Fruit fly (Drosophila melanogaster): Measurements from ENCODE around the gene Ccdc56.
A peak's percentile ranks its signal among the peaks of the same experiment; 100 is the strongest.

Ccdc56 gene

dm6 chr3L:11707978-11708632 lies 674 bp upstream of the Ccdc56 start, which contains the start of gene CG11658 (continued):
- TF ChIP-seq CG4424 (GFP tag; optimal IDR thresholded peaks at IDR 0.05): no peak
- no peak for TF ChIP-seq NK7.1 (GFP tag; optimal IDR thresholded peaks at IDR 0.05)
- TF ChIP-seq pum (GFP tag; optimal IDR thresholded peaks at IDR 0.05): no peak
- no peak for TF ChIP-seq CG12744 (GFP tag; optimal IDR thresholded peaks at IDR 0.05)
- TF ChIP-seq lilli (GFP tag; optimal IDR thresholded peaks at IDR 0.05): peak; percentile 0
- peak; percentile 35 for TF ChIP-seq CG6854 (GFP tag; optimal IDR thresholded peaks at IDR 0.05)
- TF ChIP-seq CG14965 (GFP tag; optimal IDR thresholded peaks at IDR 0.05; ENCODE audit: borderline replicate concordance): no peak
- no peak for TF ChIP-seq Hr39 (optimal IDR thresholded peaks at IDR 0.05)
- no peak for TF ChIP-seq CG16813 (GFP tag; IDR thresholded peaks at IDR 0.05; ENCODE audit: partially characterized antibody)
- peak; percentile 12 for TF ChIP-seq cwo (GFP tag; optimal IDR thresholded peaks at IDR 0.05)
- TF ChIP-seq Hmr (GFP tag; optimal IDR thresholded peaks at IDR 0.05): peak; percentile 43
- no peak for TF ChIP-seq repo (GFP tag; optimal IDR thresholded peaks at IDR 0.05)
- TF ChIP-seq crp (GFP tag; optimal IDR thresholded peaks at IDR 0.05): peak in 1 of 2 experiments; percentile 84
- no peak for TF ChIP-seq gt (GFP tag; IDR thresholded peaks at IDR 0.05)
- TF ChIP-seq CG31224 (GFP tag; IDR thresholded peaks at IDR 0.05): no peak
- TF ChIP-seq gcm (GFP tag; optimal IDR thresholded peaks at IDR 0.05): no peak
- TF ChIP-seq CG6791 (GFP tag; IDR thresholded peaks at IDR 0.05; ENCODE audit: partially characterized antibody): no peak
- no peak for TF ChIP-seq chif (GFP tag; optimal IDR thresholded peaks at IDR 0.05)
- TF ChIP-seq zf30C (GFP tag; optimal IDR thresholded peaks at IDR 0.05): no peak
- TF ChIP-seq exex (tag; optimal IDR thresholded peaks at IDR 0.05): peak; percentile 54
- no peak for TF ChIP-seq Nf-YB (GFP tag; optimal IDR thresholded peaks at IDR 0.05)
- peak; percentile 7 for TF ChIP-seq Fer1 (GFP tag; optimal IDR thresholded peaks at IDR 0.05)
- TF ChIP-seq CG8944 (GFP tag; optimal IDR thresholded peaks at IDR 0.05): no peak
- TF ChIP-seq kah (GFP tag; optimal IDR thresholded peaks at IDR 0.05): peak; percentile 13
- no peak; the same call in none of the 2 replicates for TF ChIP-seq E2f2 (GFP tag; IDR thresholded peaks at IDR 0.05)
- TF ChIP-seq hth (optimal IDR thresholded peaks at IDR 0.05): no peak
- 0 out of 2 replicates have a peak, but pooled peaks have one; percentile 9 for TF ChIP-seq CG5953 (GFP tag; IDR thresholded peaks at IDR 0.05)
- TF ChIP-seq vvl (GFP tag; IDR thresholded peaks at IDR 0.05): peak; percentile 24; the same call in 1 of the 2 replicates
- TF ChIP-seq CG15269 (tag; optimal IDR thresholded peaks at IDR 0.05): no peak
- no peak for TF ChIP-seq CG12104 (GFP tag; optimal IDR thresholded peaks at IDR 0.05)
- no peak for TF ChIP-seq Sox102F (GFP tag; optimal IDR thresholded peaks at IDR 0.05)
- no peak for TF ChIP-seq CG15696 (tag; optimal IDR thresholded peaks at IDR 0.05)
- TF ChIP-seq ab (GFP tag; optimal IDR thresholded peaks at IDR 0.05): no peak
- TF ChIP-seq CG10274 (GFP tag; optimal IDR thresholded peaks at IDR 0.05): no peak
- TF ChIP-seq sr (GFP tag; IDR thresholded peaks at IDR 0.05): peak; percentile 49; the same call in 1 of the 3 replicates
- TF ChIP-seq Max (GFP tag; optimal IDR thresholded peaks at IDR 0.05): peak; percentile 26
- TF ChIP-seq CG10543 (GFP tag; optimal IDR thresholded peaks at IDR 0.05): peak; percentile 63
- TF ChIP-seq CG15073 (GFP tag; optimal IDR thresholded peaks at IDR 0.05): no peak
- TF ChIP-seq CG10147 (GFP tag; optimal IDR thresholded peaks at IDR 0.05): no peak
- no peak for TF ChIP-seq sens (GFP tag)
- TF ChIP-seq seq (GFP tag; IDR thresholded peaks at IDR 0.05): peak; percentile 58
- peak; percentile 72 for TF ChIP-seq nom (GFP tag; optimal IDR thresholded peaks at IDR 0.05)
- TF ChIP-seq vnd (GFP tag; IDR thresholded peaks at IDR 0.05; ENCODE audit: partially characterized antibody): no peak
- TF ChIP-seq Blimp-1 (GFP tag; optimal IDR thresholded peaks at IDR 0.05): peak; percentile 68
- no peak for TF ChIP-seq Xrp1 (GFP tag; IDR thresholded peaks at IDR 0.05)
- peak in 1 of 2 experiments; percentile 62 for TF ChIP-seq bsh (GFP tag; optimal IDR thresholded peaks at IDR 0.05)
- peak; percentile 60 for TF ChIP-seq CG12659 (GFP tag; optimal IDR thresholded peaks at IDR 0.05)

Data from whole organism, embryonic.